Fruit fly (Drosophila melanogaster) whole organism, wandering third instar larva: ENCODE data around the gene nAChRalpha5.

Source experiments
- Abd-B ChIP-seq: fragments of >200 bp; optimal IDR thresholded peaks from 2 replicates; lab custom pipeline; 2017; ENCODE audit warnings: missing biosample characterization, missing genetic modification characterization
- CG9705 ChIP-seq: fragments of 200-800 bp; sonication (Bioruptor generic); optimal IDR thresholded peaks from 2 replicates; lab custom pipeline; 2018; ENCODE audit warnings: missing biosample characterization, mild to moderate bottlenecking, missing genetic modification characterization
- CrebA ChIP-seq: fragments of 200-800 bp; sonication (Bioruptor generic); optimal IDR thresholded peaks from 2 replicates; lab custom pipeline; 2016; ENCODE audit warnings: missing biosample characterization, mild to moderate bottlenecking, missing genetic modification characterization, borderline replicate concordance
- Dfd ChIP-seq: fragments of >200 bp; optimal IDR thresholded peaks from 2 replicates; lab custom pipeline; 2017; ENCODE audit warnings: missing biosample characterization, missing genetic modification characterization
- Dif ChIP-seq: fragments of 200-275, 200-300 bp; sonication (Bioruptor generic); optimal IDR thresholded peaks from 2 replicates; lab custom pipeline; 2018; ENCODE audit warnings: missing biosample characterization, missing genetic modification characterization; ENCODE audit not compliant: partially characterized antibody
- GATAd ChIP-seq: sonication (Bioruptor generic); optimal IDR thresholded peaks from 2 replicates; lab custom pipeline; 2016; ENCODE audit warnings: missing biosample characterization, missing genetic modification characterization
- HLH106 ChIP-seq: fragments of 200-800 bp; optimal IDR thresholded peaks from 3 replicates; lab custom pipeline; 2019; ENCODE audit warnings: missing biosample characterization, mild to moderate bottlenecking, missing genetic modification characterization, moderate library complexity
- Hr78 ChIP-seq: fragments of >200 bp; optimal IDR thresholded peaks from 2 replicates; lab custom pipeline; 2017; ENCODE audit warnings: missing biosample characterization, missing genetic modification characterization
- Hr83 ChIP-seq: fragments of 200-300 bp; sonication (Bioruptor generic); optimal IDR thresholded peaks from 2 replicates; lab custom pipeline; 2016; ENCODE audit warnings: missing biosample characterization, mild to moderate bottlenecking, missing genetic modification characterization, moderate library complexity; ENCODE audit not compliant: poor library complexity, severe bottlenecking
- Mio ChIP-seq: sonication (Bioruptor generic); optimal IDR thresholded peaks from 2 replicates; lab custom pipeline; 2016; ENCODE audit warnings: missing biosample characterization, missing genetic modification characterization
- OdsH ChIP-seq: fragments of 200-800 bp; sonication (Bioruptor generic); optimal IDR thresholded peaks from 2 replicates; lab custom pipeline; 2016; ENCODE audit warnings: missing biosample characterization, mild to moderate bottlenecking, missing genetic modification characterization
- Rel ChIP-seq, 2 experiments: fragments of 200-800 bp; sonication (Bioruptor generic) in 1 of 2; optimal IDR thresholded peaks; 2 replicates in 1 of 2; 3 replicates in 1 of 2; lab custom pipeline; 2016 to 2019; ENCODE audit warnings: mild to moderate bottlenecking in 2 of 2, missing biosample characterization in 2 of 2, missing genetic modification characterization in 2 of 2, moderate library complexity in 1 of 2
- Sp1 ChIP-seq: fragments of 200-800 bp; sonication (Bioruptor generic); optimal IDR thresholded peaks from 3 replicates; lab custom pipeline; 2019; ENCODE audit warnings: missing biosample characterization, mild to moderate bottlenecking, missing genetic modification characterization, moderate library complexity
- Vsx2 ChIP-seq: fragments of 200-300, 225-300 bp; sonication (Bioruptor generic); optimal IDR thresholded peaks from 2 replicates; lab custom pipeline; 2018; ENCODE audit warnings: missing biosample characterization, missing genetic modification characterization; ENCODE audit not compliant: partially characterized antibody
- br ChIP-seq: fragments of 200-800 bp; sonication (Bioruptor generic); optimal IDR thresholded peaks from 2 replicates; lab custom pipeline; 2016; ENCODE audit warnings: missing biosample characterization, missing genetic modification characterization
- brk ChIP-seq: fragments of 200-800 bp; sonication (Bioruptor generic); optimal IDR thresholded peaks from 2 replicates; lab custom pipeline; 2016; ENCODE audit warnings: missing biosample characterization, mild to moderate bottlenecking, missing genetic modification characterization
- dsf ChIP-seq: sonication (Bioruptor generic); optimal IDR thresholded peaks from 2 replicates; lab custom pipeline; 2016; ENCODE audit warnings: missing biosample characterization, missing genetic modification characterization, borderline replicate concordance
- ey ChIP-seq: fragments of 200-800 bp; sonication (Bioruptor generic); optimal IDR thresholded peaks from 2 replicates; lab custom pipeline; 2016; ENCODE audit warnings: missing biosample characterization, missing genetic modification characterization
- foxo ChIP-seq, 2 experiments: fragments of 200-800 bp; sonication (Bioruptor generic); optimal IDR thresholded peaks; 2 replicates in 1 of 2; 3 replicates in 1 of 2; lab custom pipeline; 2016 to 2017; ENCODE audit warnings: missing biosample characterization in 2 of 2, missing genetic modification characterization in 2 of 2
- h ChIP-seq: fragments of 200-800 bp; sonication (Bioruptor generic); optimal IDR thresholded peaks from 3 replicates; lab custom pipeline; 2016; ENCODE audit warnings: missing biosample characterization, mild to moderate bottlenecking, missing genetic modification characterization
- jim ChIP-seq: fragments of 175-275, 200-325 bp; sonication (Bioruptor generic); optimal IDR thresholded peaks from 2 replicates; lab custom pipeline; 2016; ENCODE audit warnings: missing biosample characterization, mild to moderate bottlenecking, missing genetic modification characterization
- lola ChIP-seq: fragments of >200 bp; optimal IDR thresholded peaks from 2 replicates; lab custom pipeline; 2017; ENCODE audit warnings: missing biosample characterization, missing genetic modification characterization
- pan ChIP-seq: fragments of >200 bp; optimal IDR thresholded peaks from 2 replicates; lab custom pipeline; 2017
- psq ChIP-seq: fragments of 200-800 bp; sonication (Bioruptor generic); optimal IDR thresholded peaks from 3 replicates; lab custom pipeline; 2017; ENCODE audit warnings: missing biosample characterization, mild to moderate bottlenecking, missing genetic modification characterization, moderate library complexity
- rgr ChIP-seq: fragments of 200-800 bp; sonication (Bioruptor generic); optimal IDR thresholded peaks from 3 replicates; lab custom pipeline; 2016; ENCODE audit warnings: missing biosample characterization, mild to moderate bottlenecking, missing genetic modification characterization
- sage ChIP-seq: fragments of 200-800 bp; sonication (Bioruptor generic); optimal IDR thresholded peaks from 2 replicates; lab custom pipeline; 2016; ENCODE audit warnings: missing biosample characterization, mild to moderate bottlenecking, missing genetic modification characterization
- sv ChIP-seq: fragments of 200-800 bp; sonication (Bioruptor generic); optimal IDR thresholded peaks from 3 replicates; lab custom pipeline; 2016; ENCODE audit warnings: missing biosample characterization, missing genetic modification characterization
- tai ChIP-seq: sonication (Bioruptor generic); optimal IDR thresholded peaks from 2 replicates; lab custom pipeline; 2016; ENCODE audit warnings: missing biosample characterization, missing genetic modification characterization
- woc ChIP-seq: sonication (Bioruptor generic); optimal IDR thresholded peaks from 2 replicates; lab custom pipeline; 2016; ENCODE audit warnings: missing biosample characterization, mild to moderate bottlenecking, missing genetic modification characterization

nAChRalpha5 gene

DNA sequence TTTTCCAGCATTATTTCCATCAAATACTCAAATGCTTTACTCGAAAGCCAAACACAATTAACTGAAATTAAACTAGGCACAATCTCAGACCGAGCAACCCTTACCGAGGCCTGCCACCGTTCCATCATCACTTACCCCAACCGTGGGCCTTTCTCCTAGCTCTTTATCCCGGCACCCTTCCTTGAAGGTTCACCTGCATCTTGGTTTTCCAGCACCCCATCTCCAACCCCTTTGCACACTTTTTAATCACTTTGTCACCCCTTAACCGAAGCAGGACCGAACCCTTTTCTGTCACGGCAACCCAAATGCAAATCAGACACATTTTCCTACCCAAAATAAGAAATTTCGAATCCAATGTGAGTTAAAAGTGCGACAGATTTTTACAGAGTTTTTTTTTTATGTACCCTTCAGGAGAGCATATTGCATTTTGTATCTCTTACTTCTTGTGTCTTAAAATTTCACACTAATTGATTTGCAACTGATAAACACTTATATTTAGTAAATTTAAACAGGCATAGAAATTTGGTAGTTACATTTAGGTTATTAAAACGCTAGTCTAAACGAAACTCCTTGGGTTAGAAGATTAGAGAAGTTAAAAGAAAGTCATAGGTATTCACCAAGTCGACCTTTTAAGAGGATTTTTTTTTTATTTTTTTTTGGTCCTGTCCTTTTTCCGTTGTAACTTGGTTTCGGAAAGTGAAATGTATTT lies 80.9 kb downstream of the nAChRalpha5 start:
- TF ChIP-seq Rel (GFP tag; optimal IDR thresholded peaks at IDR 0.05; lab: Kevin White, UChicago), result no peak
- no peak for TF ChIP-seq Rel (tag; optimal IDR thresholded peaks at IDR 0.05; lab: Kevin White, UChicago)
- no peak for TF ChIP-seq ey (GFP tag; lab: Kevin White, UChicago)
- TF ChIP-seq Dif (GFP tag; lab: Kevin White, UChicago), result no peak

DNA sequence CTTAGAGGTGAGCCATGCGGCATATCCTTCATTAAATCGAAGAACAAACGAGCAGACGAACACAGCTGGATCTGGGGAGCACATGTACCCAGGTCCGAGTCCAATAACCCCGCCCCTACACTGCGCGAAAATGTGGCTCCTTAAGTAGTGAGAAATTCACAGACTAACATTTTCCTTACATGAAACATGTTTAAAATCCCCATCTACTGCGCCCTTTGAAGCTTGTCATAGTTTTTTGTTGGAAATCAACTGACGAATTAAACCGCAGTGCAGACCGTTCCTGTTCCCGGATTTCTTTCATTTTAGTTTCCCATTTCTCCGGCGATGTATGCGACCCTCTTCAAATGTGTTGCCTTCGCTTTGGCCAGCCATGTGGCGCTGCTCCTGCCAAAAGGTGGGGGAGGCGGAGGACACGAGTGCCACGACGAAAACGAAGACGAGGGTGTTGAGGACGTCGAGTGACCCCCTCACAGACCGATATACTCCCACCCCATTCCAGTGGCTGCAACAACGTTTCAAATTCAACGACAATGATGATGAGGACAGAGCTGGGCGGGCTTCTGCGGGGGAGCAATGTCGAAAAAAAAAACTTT lies 82.9 kb downstream of the nAChRalpha5 start:
- TF ChIP-seq Abd-B (GFP tag; lab: Kevin White, UChicago) (no peak), Dfd (GFP tag; lab: Kevin White, UChicago) (no peak), pan (no peak), CrebA (GFP tag; lab: Kevin White, UChicago) (no peak), CG9705 (no peak), Hr83 (no peak), foxo (GFP tag; optimal IDR thresholded peaks at IDR 0.05; lab: Kevin White, UChicago) (peak in 1 of 2 experiments; percentile 16), Rel (GFP tag; optimal IDR thresholded peaks at IDR 0.05; lab: Kevin White, UChicago) (no peak), Rel (tag; optimal IDR thresholded peaks at IDR 0.05; lab: Kevin White, UChicago) (no peak), HLH106 (tag; lab: Kevin White, UChicago) (peak; percentile 37), h (GFP tag; lab: Kevin White, UChicago) (peak; percentile 1), Hr78 (GFP tag; lab: Kevin White, UChicago) (no peak), Vsx2 (no peak), OdsH (GFP tag; lab: Kevin White, UChicago) (no peak), Dif (GFP tag; lab: Kevin White, UChicago) (no peak), tai (GFP tag; lab: Kevin White, UChicago) (no peak), psq (GFP tag; lab: Kevin White, UChicago) (no peak), GATAd (GFP tag; lab: Kevin White, UChicago) (no peak), Sp1 (GFP tag; lab: Kevin White, UChicago) (no peak), sv (GFP tag; lab: Kevin White, UChicago) (peak; percentile 9), rgr (GFP tag; lab: Kevin White, UChicago) (no peak), lola (no peak), br (GFP tag; lab: Kevin White, UChicago) (no peak), jim (GFP tag; lab: Kevin White, UChicago) (no peak)
- TF ChIP-seq, all 38 proteins: peak for 4

DNA sequence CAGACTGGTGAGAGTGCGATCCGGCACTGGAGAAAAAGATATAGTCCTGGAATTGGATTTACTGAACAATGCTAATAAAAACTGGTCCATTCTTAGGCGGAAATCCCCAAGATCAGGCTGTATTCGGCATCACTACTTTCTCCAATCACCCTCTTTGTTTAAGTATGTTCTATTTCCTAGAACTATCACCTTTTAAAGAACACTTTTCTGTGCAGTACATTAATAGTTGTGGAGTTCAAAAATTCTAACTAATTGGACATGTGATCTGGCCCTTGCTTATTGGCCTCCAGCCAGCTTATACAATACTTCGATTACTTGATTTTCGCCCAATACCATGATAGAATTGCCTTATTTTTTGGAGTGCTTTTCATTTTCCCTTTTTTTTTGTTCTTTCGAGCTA lies 83.6 kb downstream of the nAChRalpha5 start:
- no peak for TF ChIP-seq brk
- no peak for TF ChIP-seq woc (GFP tag; lab: Kevin White, UChicago)
- no peak for TF ChIP-seq dsf (GFP tag; lab: Kevin White, UChicago)
- no peak for TF ChIP-seq Hr78 (GFP tag; lab: Kevin White, UChicago)
- no peak for TF ChIP-seq foxo (GFP tag; optimal IDR thresholded peaks at IDR 0.05; lab: Kevin White, UChicago)
- TF ChIP-seq GATAd (GFP tag; lab: Kevin White, UChicago), result no peak
- no peak for TF ChIP-seq Dif (GFP tag; lab: Kevin White, UChicago)
- no peak for TF ChIP-seq pan
- TF ChIP-seq Hr83, result no peak
- no peak for TF ChIP-seq OdsH (GFP tag; lab: Kevin White, UChicago)

DNA sequence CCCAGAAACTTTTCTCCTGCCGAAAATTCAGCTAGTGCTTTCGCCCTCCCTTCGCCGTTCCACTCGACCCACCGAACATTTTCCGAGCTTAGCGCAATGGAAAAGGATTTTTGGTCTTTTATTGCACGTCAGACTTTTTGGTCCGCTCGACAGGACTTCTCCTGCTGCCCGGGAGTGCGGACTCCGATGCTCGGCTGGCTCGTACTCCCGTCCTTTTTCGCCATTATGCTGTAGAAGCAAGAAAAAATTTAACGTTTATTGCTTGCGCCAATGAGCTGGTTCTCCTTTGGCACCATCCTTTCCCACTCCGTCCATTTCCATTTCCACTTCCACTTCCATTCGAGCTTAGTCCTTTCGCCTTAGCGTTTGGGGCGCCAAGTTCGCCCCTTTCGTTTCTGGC lies 85.7 kb downstream of the nAChRalpha5 start:
- no peak for TF ChIP-seq lola

DNA sequence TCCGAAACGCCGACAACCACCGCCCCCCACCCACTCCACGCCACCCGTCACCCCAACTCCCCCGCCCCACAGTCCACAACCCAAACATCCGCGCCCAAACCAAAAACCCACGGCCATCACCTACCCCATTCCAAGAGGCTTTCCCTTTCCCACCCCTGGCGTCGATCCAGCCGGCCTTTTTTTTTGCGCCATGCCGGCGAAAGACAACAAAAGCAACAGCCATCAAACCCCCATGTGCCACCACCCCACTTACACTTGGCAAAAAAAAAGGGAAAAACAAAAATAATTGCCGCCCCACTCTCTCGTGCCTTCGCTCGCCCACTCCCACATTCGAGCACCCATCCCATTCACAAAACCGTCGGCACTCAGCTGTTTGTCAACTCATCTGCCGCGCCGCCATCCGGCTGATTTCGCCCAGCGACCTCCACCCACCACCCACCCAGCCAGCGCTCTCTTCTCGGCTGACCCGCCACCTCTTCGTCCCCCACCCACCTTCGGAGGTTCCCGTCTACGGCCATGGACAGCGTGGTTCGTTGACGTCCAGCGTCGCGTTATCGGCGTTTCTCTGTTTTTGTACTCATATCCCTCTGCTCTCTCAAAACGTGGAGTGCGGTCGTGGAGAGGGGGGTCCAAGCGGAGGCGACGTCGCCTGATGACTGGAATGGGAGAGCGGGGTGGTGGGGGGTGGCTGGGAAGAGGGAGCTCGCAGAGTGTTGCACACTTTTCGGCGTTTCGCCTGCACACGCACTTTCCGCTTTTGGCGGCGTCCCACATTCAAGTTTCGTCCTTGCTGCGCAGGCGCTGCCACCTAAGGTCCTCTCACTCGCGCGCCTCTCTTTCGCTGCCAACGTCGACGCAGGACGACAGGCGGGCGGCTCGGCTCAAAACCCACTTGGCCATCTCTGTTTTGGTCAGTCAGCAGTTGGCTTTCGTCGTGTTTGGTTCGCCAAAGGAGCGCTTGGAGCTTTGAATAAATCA lies 93.9 kb downstream of the nAChRalpha5 start:
- TF ChIP-seq psq (GFP tag; lab: Kevin White, UChicago) (peak; percentile 12), Rel (GFP tag; optimal IDR thresholded peaks at IDR 0.05; lab: Kevin White, UChicago) (no peak), Rel (tag; optimal IDR thresholded peaks at IDR 0.05; lab: Kevin White, UChicago) (no peak), Dfd (GFP tag; lab: Kevin White, UChicago) (peak; percentile 31), Vsx2 (peak; percentile 22), sage (GFP tag; lab: Kevin White, UChicago) (no peak), Mio (GFP tag; lab: Kevin White, UChicago) (no peak), br (GFP tag; lab: Kevin White, UChicago) (no peak), Dif (GFP tag; lab: Kevin White, UChicago) (no peak)
- TF ChIP-seq, all 38 proteins: peak for 3
